Fruit fly (Drosophila melanogaster): ENCODE measurements around the gene CG2865.
A peak's percentile ranks its signal among the peaks of the same experiment; 100 is the strongest.

Gene CG2865

dm6 chrX:2292410-2292809, 801 bp downstream of the CG2865 start:
- TF ChIP-seq Hr96 (GFP tag; optimal IDR thresholded peaks at IDR 0.05) (no peak), CG11617 (GFP tag; optimal IDR thresholded peaks at IDR 0.05) (no peak), Clk (GFP tag; optimal IDR thresholded peaks at IDR 0.05) (no peak), CG5204 (GFP tag; optimal IDR thresholded peaks at IDR 0.05) (no peak), pad (GFP tag; optimal IDR thresholded peaks at IDR 0.05) (no peak), CG33017 (tag; optimal IDR thresholded peaks at IDR 0.05) (no peak), CG7045 (GFP tag; optimal IDR thresholded peaks at IDR 0.05) (no peak)

- TF ChIP-seq cnc (optimal IDR thresholded peaks at IDR 0.05) (no peak), CG12768 (GFP tag; optimal IDR thresholded peaks at IDR 0.05) (no peak), ovo (GFP tag; optimal IDR thresholded peaks at IDR 0.05) (no peak), pad (GFP tag; optimal IDR thresholded peaks at IDR 0.05) (no peak), kay (GFP tag; ENCODE audit: borderline replicate concordance) (no peak), CG1620 (GFP tag; optimal IDR thresholded peaks at IDR 0.05) (no peak), cic (GFP tag; optimal IDR thresholded peaks at IDR 0.05) (no peak), CG11617 (GFP tag; optimal IDR thresholded peaks at IDR 0.05) (no peak), tj (GFP tag; optimal IDR thresholded peaks at IDR 0.05) (no peak), Hr96 (GFP tag; optimal IDR thresholded peaks at IDR 0.05) (no peak), CG14711 (tag; optimal IDR thresholded peaks at IDR 0.05) (no peak), bab1 (GFP tag; optimal IDR thresholded peaks at IDR 0.05) (no peak), CG33017 (tag; optimal IDR thresholded peaks at IDR 0.05) (no peak), Crg-1 (GFP tag; optimal IDR thresholded peaks at IDR 0.05) (no peak), CG7045 (GFP tag; optimal IDR thresholded peaks at IDR 0.05) (no peak), Clk (GFP tag; optimal IDR thresholded peaks at IDR 0.05) (no peak), CG7101 (tag; optimal IDR thresholded peaks at IDR 0.05) (no peak), Mnt (GFP tag; optimal IDR thresholded peaks at IDR 0.05) (no peak), toe (GFP tag; optimal IDR thresholded peaks at IDR 0.05) (no peak), CG5204 (GFP tag; optimal IDR thresholded peaks at IDR 0.05) (no peak)
Measured at dm6 chrX:2291023-2291422, 2.2 kb downstream of the CG2865 start.

dm6 chrX:2289134-2289533, 4.1 kb downstream of the CG2865 start:
- TF ChIP-seq pad (GFP tag; optimal IDR thresholded peaks at IDR 0.05) (no peak), CG12768 (GFP tag; optimal IDR thresholded peaks at IDR 0.05) (no peak), CG5204 (GFP tag; optimal IDR thresholded peaks at IDR 0.05) (no peak), tj (GFP tag; optimal IDR thresholded peaks at IDR 0.05) (peak; percentile 22), bab1 (GFP tag; optimal IDR thresholded peaks at IDR 0.05) (peak; percentile 23), CG1620 (GFP tag; optimal IDR thresholded peaks at IDR 0.05) (no peak), cic (GFP tag; optimal IDR thresholded peaks at IDR 0.05) (no peak)

- TF ChIP-seq Clk (GFP tag; optimal IDR thresholded peaks at IDR 0.05) (no peak), tj (GFP tag; optimal IDR thresholded peaks at IDR 0.05) (no peak), Crg-1 (GFP tag; optimal IDR thresholded peaks at IDR 0.05) (no peak), Hr96 (GFP tag; optimal IDR thresholded peaks at IDR 0.05) (no peak), CG5204 (GFP tag; optimal IDR thresholded peaks at IDR 0.05) (no peak), CG14711 (tag; optimal IDR thresholded peaks at IDR 0.05) (no peak), CG11617 (GFP tag; optimal IDR thresholded peaks at IDR 0.05) (no peak), kay (GFP tag; ENCODE audit: borderline replicate concordance) (no peak), CG33017 (tag; optimal IDR thresholded peaks at IDR 0.05) (no peak), pad (GFP tag; optimal IDR thresholded peaks at IDR 0.05) (no peak), ovo (GFP tag; optimal IDR thresholded peaks at IDR 0.05) (no peak), CG12768 (GFP tag; optimal IDR thresholded peaks at IDR 0.05) (no peak), CG7101 (tag; optimal IDR thresholded peaks at IDR 0.05) (no peak), CG1620 (GFP tag; optimal IDR thresholded peaks at IDR 0.05) (no peak), CG7045 (GFP tag; optimal IDR thresholded peaks at IDR 0.05) (no peak), Mnt (GFP tag; optimal IDR thresholded peaks at IDR 0.05) (no peak), cnc (optimal IDR thresholded peaks at IDR 0.05) (no peak)
Measured at dm6 chrX:2288327-2288726, 4.9 kb downstream of the CG2865 start.

DNA sequence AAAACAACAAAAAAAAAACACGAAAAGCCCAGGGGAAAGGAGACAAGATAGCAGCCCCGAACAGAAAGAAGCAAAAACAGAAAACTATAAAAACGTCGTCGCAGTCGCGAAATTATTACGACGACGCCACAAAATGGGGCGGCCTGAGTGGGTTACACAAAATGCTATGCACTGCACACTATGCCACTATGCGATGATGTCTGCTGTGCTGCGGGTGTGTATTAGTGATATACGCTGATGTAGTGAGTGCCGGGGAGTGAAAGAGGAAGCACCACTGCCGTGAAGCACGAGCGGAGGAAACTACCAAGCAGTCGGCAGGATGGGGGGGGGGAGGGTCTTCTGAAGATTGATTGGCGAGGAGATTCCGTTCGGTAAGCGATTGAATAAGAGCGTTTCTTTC, 6.2 kb downstream of the CG2865 start:
- TF ChIP-seq tj (GFP tag; optimal IDR thresholded peaks at IDR 0.05) (peak; percentile 32), CG12768 (GFP tag; optimal IDR thresholded peaks at IDR 0.05) (no peak)

dm6 chrX:2286255-2286654, 7.0 kb downstream of the CG2865 start:
- TF ChIP-seq CG12768 (GFP tag; optimal IDR thresholded peaks at IDR 0.05) (no peak), bab1 (GFP tag; optimal IDR thresholded peaks at IDR 0.05) (no peak), CG5204 (GFP tag; optimal IDR thresholded peaks at IDR 0.05) (no peak), Hr96 (GFP tag; optimal IDR thresholded peaks at IDR 0.05) (no peak), cic (GFP tag; optimal IDR thresholded peaks at IDR 0.05) (peak; percentile 62), tj (GFP tag; optimal IDR thresholded peaks at IDR 0.05) (no peak), kay (GFP tag; ENCODE audit: borderline replicate concordance) (no peak), cnc (optimal IDR thresholded peaks at IDR 0.05) (no peak), CG11617 (GFP tag; optimal IDR thresholded peaks at IDR 0.05) (no peak), pad (GFP tag; optimal IDR thresholded peaks at IDR 0.05) (peak; percentile 11), Clk (GFP tag; optimal IDR thresholded peaks at IDR 0.05) (no peak), CG14711 (tag; optimal IDR thresholded peaks at IDR 0.05) (no peak), CG33017 (tag; optimal IDR thresholded peaks at IDR 0.05) (no peak), Mnt (GFP tag; optimal IDR thresholded peaks at IDR 0.05) (peak; percentile 79), CG1620 (GFP tag; optimal IDR thresholded peaks at IDR 0.05) (no peak), CG7101 (tag; optimal IDR thresholded peaks at IDR 0.05) (no peak), CG7045 (GFP tag; optimal IDR thresholded peaks at IDR 0.05) (no peak)

- TF ChIP-seq CG7101 (tag; optimal IDR thresholded peaks at IDR 0.05) (no peak), CG12768 (GFP tag; optimal IDR thresholded peaks at IDR 0.05) (no peak), CG14711 (tag; optimal IDR thresholded peaks at IDR 0.05) (no peak), Clk (GFP tag; optimal IDR thresholded peaks at IDR 0.05) (no peak), Mnt (GFP tag; optimal IDR thresholded peaks at IDR 0.05) (no peak), CG33017 (tag; optimal IDR thresholded peaks at IDR 0.05) (no peak)
Measured at dm6 chrX:2283470-2283869, 9.7 kb downstream of the CG2865 start.
